Worm (Caenorhabditis elegans): ENCODE data around the gene apm-3.

DNA sequence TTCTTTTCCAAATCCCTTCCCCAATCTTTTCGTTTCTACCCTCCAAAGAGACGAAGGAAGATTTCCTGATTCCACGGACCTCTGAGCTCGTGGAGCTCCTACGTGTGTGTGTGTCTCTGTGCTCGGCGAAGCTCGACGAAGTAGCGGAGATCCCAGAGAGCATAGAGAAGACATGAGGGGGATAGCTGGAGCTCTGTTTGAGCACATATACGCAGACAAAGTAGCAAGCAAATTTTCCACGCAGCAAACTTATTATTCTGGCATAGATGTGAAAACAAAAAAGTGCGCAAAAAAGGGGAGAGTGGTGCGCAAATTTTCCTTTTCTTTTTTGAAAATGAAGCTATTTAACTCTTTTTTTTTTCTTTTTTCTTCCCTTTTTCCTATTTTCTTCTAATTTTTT lies 21.9 kb upstream of the apm-3 start:
- TF ChIP-seq sdz-12 (GFP tag; optimal IDR thresholded peaks at IDR 0.05) (no peak), hlh-30 (tag; optimal IDR thresholded peaks at IDR 0.05; ENCODE audit: insufficient read depth) (no peak), unc-39 (tag; optimal IDR thresholded peaks at IDR 0.05) (no peak), pha-4 (GFP tag; IDR thresholded peaks at IDR 0.05) (no peak), pha-4 (tag; optimal IDR thresholded peaks at IDR 0.05) (no peak), ceh-20 (GFP tag; IDR thresholded peaks at IDR 0.05) (0 out of 2 replicates have a peak, but pooled peaks have one; percentile 13), mep-1 (tag; optimal IDR thresholded peaks at IDR 0.05) (peak; percentile 13), ceh-82 (tag; optimal IDR thresholded peaks at IDR 0.05) (no peak), lir-3 (tag; optimal IDR thresholded peaks at IDR 0.05) (no peak), vab-7 (GFP tag; IDR thresholded peaks at IDR 0.05) (no peak), unc-62 (GFP tag; optimal IDR thresholded peaks at IDR 0.05 in 1 of 2) (peak in 1 of 2 experiments; percentile 63), unc-62 (tag; optimal IDR thresholded peaks at IDR 0.05) (no peak), aly-2 (tag; optimal IDR thresholded peaks at IDR 0.05) (no peak), F49E8.2 (tag; optimal IDR thresholded peaks at IDR 0.05; ENCODE audit: borderline replicate concordance) (no peak)

Measured in whole organism, L4 larva.